Fruit fly (Drosophila melanogaster) whole organism, embryonic: ENCODE measurements around the gene CG31174.

Experiments used
- Asciz ChIP-seq: fragments of 200-800 bp; sonication (Bioruptor generic); optimal IDR thresholded peaks from 2 replicates; lab custom pipeline; 2017; ENCODE audit warnings: missing biosample characterization, mild to moderate bottlenecking, missing genetic modification characterization, missing genetic modification reagents
- BtbVII ChIP-seq: fragments of 200-800 bp; sonication (Bioruptor generic); optimal IDR thresholded peaks from 3 replicates; lab custom pipeline; 2017; ENCODE audit warnings: missing biosample characterization, mild to moderate bottlenecking, missing genetic modification characterization
- CG1024 ChIP-seq: fragments of 200-800 bp; sonication (Bioruptor generic); IDR thresholded peaks from 2 replicates; pipeline ENCODE4 v1.3.6; 2022; ENCODE audit warnings: missing biosample characterization, missing genetic modification characterization
- CG10267 ChIP-seq: fragments of 200-800 bp; sonication (Bioruptor generic); optimal IDR thresholded peaks from 2 replicates; lab custom pipeline; 2018; ENCODE audit warnings: missing biosample characterization, mild to moderate bottlenecking, missing genetic modification characterization, moderate library complexity
- CG10431 ChIP-seq: fragments of 200-800 bp; sonication (Bioruptor generic); optimal IDR thresholded peaks from 3 replicates; lab custom pipeline; 2018; ENCODE audit warnings: missing biosample characterization, mild to moderate bottlenecking, missing genetic modification characterization
- CG12219 ChIP-seq: fragments of 200-800 bp; sonication (Bioruptor generic); optimal IDR thresholded peaks from 3 replicates; lab custom pipeline; 2018; ENCODE audit warnings: missing biosample characterization, mild to moderate bottlenecking, missing genetic modification characterization
- CG15011 ChIP-seq: fragments of 200-800 bp; sonication (Bioruptor generic); optimal IDR thresholded peaks from 3 replicates; lab custom pipeline; 2018; ENCODE audit warnings: missing biosample characterization, mild to moderate bottlenecking, missing genetic modification characterization
- CG1529 ChIP-seq: fragments of 200-800 bp; sonication (Bioruptor generic); optimal IDR thresholded peaks from 3 replicates; lab custom pipeline; 2018; ENCODE audit warnings: missing biosample characterization, missing genetic modification characterization
- CG15696 ChIP-seq: fragments of 200-800 bp; sonication (Bioruptor generic); optimal IDR thresholded peaks from 2 replicates; lab custom pipeline; 2019; ENCODE audit warnings: missing biosample characterization, mild to moderate bottlenecking, missing genetic modification characterization, moderate library complexity
- CG16813 ChIP-seq: fragments of 200-800 bp; sonication (Bioruptor generic); IDR thresholded peaks from 3 replicates; pipeline ENCODE4 v1.3.6; 2022; ENCODE audit warnings: missing biosample characterization, missing genetic modification characterization; ENCODE audit not compliant: partially characterized antibody
- CG16863 ChIP-seq: fragments of 200-800 bp; sonication (Bioruptor generic); optimal IDR thresholded peaks from 3 replicates; lab custom pipeline; 2016; ENCODE audit warnings: missing biosample characterization, missing genetic modification characterization
- CG2129 ChIP-seq: fragments of 200-800 bp; sonication (Bioruptor generic); IDR thresholded peaks from 2 replicates; pipeline ENCODE4 v1.3.6; 2022; ENCODE audit warnings: missing biosample characterization, missing genetic modification characterization; ENCODE audit not compliant: partially characterized antibody
- CG2889 ChIP-seq: fragments of 200-800 bp; sonication (Bioruptor generic); IDR thresholded peaks from 3 replicates; pipeline ENCODE4 v1.3.6; 2022; ENCODE audit warnings: missing biosample characterization, missing genetic modification characterization
- CG32532 ChIP-seq: fragments of 200-800 bp; sonication (Bioruptor generic); IDR thresholded peaks from 2 replicates; pipeline ENCODE4 v1.3.6; 2022; ENCODE audit warnings: missing biosample characterization, missing genetic modification characterization
- CG3838 ChIP-seq: fragments of 200-800 bp; sonication (Bioruptor generic); optimal IDR thresholded peaks from 3 replicates; lab custom pipeline; 2016; ENCODE audit warnings: missing biosample characterization, missing genetic modification characterization
- CG4328 ChIP-seq: fragments of 200-800 bp; sonication (Bioruptor generic); optimal IDR thresholded peaks from 3 replicates; lab custom pipeline; 2017; ENCODE audit warnings: missing biosample characterization, missing genetic modification reagents, missing genetic modification characterization
- CG4730 ChIP-seq: fragments of 200-800 bp; sonication (Bioruptor generic); IDR thresholded peaks from 2 replicates; pipeline ENCODE4 v1.3.6; 2022; ENCODE audit warnings: missing biosample characterization, missing genetic modification characterization
- CG6683 ChIP-seq: fragments of 200-800 bp; sonication (Bioruptor generic); optimal IDR thresholded peaks from 2 replicates; lab custom pipeline; 2017; ENCODE audit warnings: missing biosample characterization, mild to moderate bottlenecking, missing genetic modification characterization, missing genetic modification reagents
- CG6765 ChIP-seq: fragments of 200-800 bp; sonication (Bioruptor generic); optimal IDR thresholded peaks from 3 replicates; lab custom pipeline; 2017; ENCODE audit warnings: missing biosample characterization, mild to moderate bottlenecking, missing genetic modification characterization
- CG6813 ChIP-seq: fragments of 200-800 bp; sonication (Bioruptor generic); optimal IDR thresholded peaks from 2 replicates; lab custom pipeline; 2017; ENCODE audit warnings: missing biosample characterization, missing genetic modification characterization, mild to moderate bottlenecking, moderate library complexity, missing genetic modification reagents
- CG7357 ChIP-seq: fragments of 200-800 bp; sonication (Bioruptor generic); IDR thresholded peaks from 3 replicates; pipeline ENCODE4 v1.3.6; 2022; ENCODE audit warnings: missing biosample characterization, missing genetic modification characterization
- Dfd ChIP-seq, 2 experiments: fragments of >200 bp; optimal IDR thresholded peaks; 2 replicates each; lab custom pipeline; 2017; ENCODE audit warnings: missing biosample characterization in 2 of 2, missing genetic modification characterization in 2 of 2
- Doc2 ChIP-seq: fragments of 200-800 bp; sonication (Bioruptor generic); IDR thresholded peaks from 2 replicates; pipeline ENCODE4 v1.3.6; 2022; ENCODE audit warnings: missing biosample characterization, missing genetic modification characterization
- Ets65A ChIP-seq: fragments of 200-800 bp; sonication (Bioruptor generic); peaks from one replicate; lab custom pipeline; 2016; ENCODE audit warnings: missing biosample characterization, missing genetic modification characterization
- Gsc ChIP-seq: fragments of 200-800 bp; sonication (Bioruptor generic); IDR thresholded peaks from 2 replicates; pipeline ENCODE4 v1.3.6; 2022; ENCODE audit warnings: missing biosample characterization, missing genetic modification characterization
- Hr3 ChIP-seq: fragments of 200-800 bp; sonication (Bioruptor generic); optimal IDR thresholded peaks from 3 replicates; lab custom pipeline; 2016; ENCODE audit warnings: missing biosample characterization, missing genetic modification characterization
- Hr39 ChIP-seq: fragments of >200 bp; optimal IDR thresholded peaks from 2 replicates; lab custom pipeline; 2017
- Hsf ChIP-seq: fragments of 200-800 bp; sonication (Bioruptor generic); optimal IDR thresholded peaks from 3 replicates; lab custom pipeline; 2016; ENCODE audit warnings: missing biosample characterization, missing genetic modification characterization
- Kr ChIP-seq: fragments of 200-800 bp; sonication (Bioruptor generic); optimal IDR thresholded peaks from 2 replicates; lab custom pipeline; 2017; ENCODE audit warnings: missing biosample characterization, mild to moderate bottlenecking, missing genetic modification characterization
- MESR4 ChIP-seq: fragments of 200-800 bp; sonication (Bioruptor generic); optimal IDR thresholded peaks from 2 replicates; lab custom pipeline; 2018; ENCODE audit warnings: missing biosample characterization, mild to moderate bottlenecking, missing genetic modification characterization, moderate library complexity
- bab2 ChIP-seq: fragments of 200-800 bp; sonication (Bioruptor generic); optimal IDR thresholded peaks from 2 replicates; lab custom pipeline; 2016; ENCODE audit warnings: missing biosample characterization, missing genetic modification characterization
- corto ChIP-seq: fragments of 200-800 bp; sonication (Bioruptor generic); optimal IDR thresholded peaks from 2 replicates; lab custom pipeline; 2016; ENCODE audit warnings: missing biosample characterization, mild to moderate bottlenecking, missing genetic modification characterization, moderate library complexity
- dimm ChIP-seq: fragments of 200-800 bp; sonication (Bioruptor generic); IDR thresholded peaks from 2 replicates; pipeline ENCODE4 v1.3.6; 2022; ENCODE audit warnings: missing biosample characterization, missing genetic modification characterization
- dm ChIP-seq: fragments of 200-800 bp; sonication (Bioruptor generic); optimal IDR thresholded peaks from 3 replicates; lab custom pipeline; 2016; ENCODE audit warnings: missing biosample characterization, missing genetic modification characterization
- emc ChIP-seq: fragments of 200-800 bp; sonication (Bioruptor generic); optimal IDR thresholded peaks from 2 replicates; lab custom pipeline; 2016; ENCODE audit warnings: missing biosample characterization, missing genetic modification characterization
- ewg ChIP-seq: fragments of 200-800 bp; sonication (Bioruptor generic); optimal IDR thresholded peaks from 3 replicates; lab custom pipeline; 2017; ENCODE audit warnings: mild to moderate bottlenecking, missing biosample characterization, missing genetic modification reagents, missing genetic modification characterization
- gt ChIP-seq: fragments of 200-800 bp; sonication (Bioruptor generic); IDR thresholded peaks from 2 replicates; pipeline ENCODE4 v1.3.6; 2022; ENCODE audit warnings: missing biosample characterization, missing genetic modification characterization
- hb ChIP-seq: fragments of 200-800 bp; sonication (Bioruptor generic); IDR thresholded peaks from 3 replicates; pipeline ENCODE4 v1.3.6; 2022; ENCODE audit warnings: missing biosample characterization, missing genetic modification characterization; ENCODE audit not compliant: partially characterized antibody
- insv ChIP-seq, 2 experiments: fragments of 200-800 bp; sonication (Bioruptor generic); optimal IDR thresholded peaks; 3 replicates each; lab custom pipeline; 2016 to 2018; ENCODE audit warnings: missing biosample characterization in 2 of 2, missing genetic modification characterization in 2 of 2
- lilli ChIP-seq: fragments of 200-800 bp; sonication (Bioruptor generic); optimal IDR thresholded peaks from 3 replicates; lab custom pipeline; 2016; ENCODE audit warnings: missing biosample characterization, missing genetic modification characterization
- nau ChIP-seq: fragments of 200-800 bp; sonication (Bioruptor generic); optimal IDR thresholded peaks from 3 replicates; lab custom pipeline; 2017; ENCODE audit warnings: missing biosample characterization, mild to moderate bottlenecking, missing genetic modification characterization, missing genetic modification reagents
- otp ChIP-seq: fragments of 200-800 bp; sonication (Bioruptor generic); IDR thresholded peaks from 3 replicates; pipeline ENCODE4, ENCODE4 v1.3.6; 2022; ENCODE audit warnings: missing biosample characterization, missing genetic modification characterization
- p53 ChIP-seq: fragments of 200-800 bp; sonication (Bioruptor generic); optimal IDR thresholded peaks from 2 replicates; lab custom pipeline; 2016; ENCODE audit warnings: missing biosample characterization, missing genetic modification characterization
- prd ChIP-seq, 3 experiments: fragments of >200 bp in 2 of 3; fragments of 200-800 bp in 1 of 3; sonication (Bioruptor generic) in 1 of 3; optimal IDR thresholded peaks in 2 of 3; IDR thresholded peaks in 1 of 3; 2 replicates in 2 of 3; 3 replicates in 1 of 3; pipeline versions ENCODE4 v1.3.6 to Lab custom; 2017 to 2022; ENCODE audit warnings: missing biosample characterization in 1 of 3, missing genetic modification characterization in 1 of 3
- rib ChIP-seq: fragments of 200-800 bp; sonication (Bioruptor generic); IDR thresholded peaks from 2 replicates; pipeline ENCODE4 v1.3.6; 2022; ENCODE audit warnings: missing biosample characterization, missing genetic modification characterization
- sens-2 ChIP-seq: fragments of 200-800 bp; sonication (Bioruptor generic); IDR thresholded peaks from 2 replicates; pipeline ENCODE4 v1.3.6; 2022; ENCODE audit warnings: missing biosample characterization, missing genetic modification characterization
- sim ChIP-seq: fragments of 200-800 bp; sonication (Bioruptor generic); IDR thresholded peaks from 2 replicates; pipeline ENCODE4 v1.3.6; 2022; ENCODE audit warnings: missing biosample characterization, missing genetic modification characterization
- tgo ChIP-seq: fragments of 200-800 bp; sonication (Bioruptor generic); IDR thresholded peaks from 3 replicates; pipeline ENCODE4 v1.3.6; 2022; ENCODE audit warnings: missing biosample characterization, missing genetic modification characterization
- tin ChIP-seq: fragments of 200-800 bp; sonication (Bioruptor generic); optimal IDR thresholded peaks from 3 replicates; lab custom pipeline; 2016; ENCODE audit warnings: missing biosample characterization, missing genetic modification characterization

Gene CG31174

DNA sequence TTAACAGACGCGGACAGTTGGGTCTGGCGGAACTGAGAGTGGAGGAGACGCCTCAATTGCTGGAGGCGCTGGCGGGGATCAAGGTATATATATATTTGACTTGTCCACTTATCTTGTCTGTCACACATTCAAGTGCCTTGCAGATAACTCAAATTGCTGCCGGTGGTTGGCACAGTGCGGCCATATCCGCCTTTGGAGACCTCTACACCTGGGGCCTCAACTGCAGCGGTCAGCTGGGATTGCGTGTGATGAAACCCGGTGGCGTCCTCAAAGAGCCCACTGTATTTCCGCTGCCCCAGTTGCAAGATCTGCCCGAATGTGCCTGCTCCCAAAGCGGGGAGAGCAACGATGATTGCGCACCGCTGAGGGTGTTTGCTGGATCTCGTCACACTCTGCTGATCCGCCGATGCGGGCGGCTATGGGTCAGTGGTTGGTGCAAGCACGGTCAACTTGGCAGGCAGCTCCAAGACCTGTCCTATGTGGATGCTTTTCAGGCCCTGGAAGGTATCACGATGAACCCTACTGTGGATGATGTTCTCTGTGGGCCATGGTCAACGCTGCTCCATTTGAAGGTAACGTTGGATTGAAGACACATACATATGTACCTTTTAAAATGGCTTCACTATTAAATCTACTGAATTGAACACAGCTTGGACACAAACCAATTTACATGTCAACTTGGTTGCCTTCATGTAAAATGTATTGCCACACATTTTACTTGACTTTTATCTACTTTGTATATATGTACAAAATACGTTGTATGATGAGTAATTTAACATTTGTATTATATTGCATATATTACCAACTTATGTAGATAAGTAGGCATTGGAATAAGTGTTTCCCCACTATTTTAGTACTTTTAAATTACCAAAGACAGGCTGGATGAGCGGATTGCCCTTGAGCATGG, 19.6 kb upstream of the CG31174 start, which contains the start of gene CG43844 (continued):
- TF ChIP-seq Kr: no peak
- no peak for TF ChIP-seq lilli (GFP tag; lab: Kevin White, UChicago)
- TF ChIP-seq ewg (GFP tag; lab: Kevin White, UChicago): no peak
- TF ChIP-seq gt (GFP tag; lab: Robert Waterston, UW): no peak
- TF ChIP-seq Gsc: no peak
- TF ChIP-seq prd (optimal IDR thresholded peaks at IDR 0.05; lab: Kevin White, UChicago): no peak
- TF ChIP-seq prd (GFP tag; IDR thresholded peaks at IDR 0.05; lab: Robert Waterston, UW): no peak
- no peak for TF ChIP-seq BtbVII (GFP tag; lab: Kevin White, UChicago)
- TF ChIP-seq corto (GFP tag; lab: Kevin White, UChicago): no peak
- TF ChIP-seq insv (GFP tag; optimal IDR thresholded peaks at IDR 0.05; lab: Kevin White, UChicago): no peak
- TF ChIP-seq bab2 (GFP tag; lab: Kevin White, UChicago): no peak
- no peak for TF ChIP-seq Hr39
- TF ChIP-seq CG4730 (GFP tag; lab: Robert Waterston, UW): no peak
- TF ChIP-seq CG15696 (tag; lab: Kevin White, UChicago): no peak
- TF ChIP-seq emc (GFP tag; lab: Kevin White, UChicago): no peak
- TF ChIP-seq CG2129 (GFP tag; lab: Robert Waterston, UW): no peak
- no peak for TF ChIP-seq otp (GFP tag; lab: Robert Waterston, UW)
- 0 out of 2 replicates have a peak, but pooled peaks have one; percentile 4 for TF ChIP-seq CG32532
- TF ChIP-seq CG6683 (GFP tag; lab: Kevin White, UChicago): no peak
- no peak for TF ChIP-seq CG12219 (GFP tag; lab: Kevin White, UChicago)
- no peak for TF ChIP-seq dimm (GFP tag; lab: Robert Waterston, UW)
- TF ChIP-seq Hr3 (GFP tag; lab: Kevin White, UChicago): no peak
- TF ChIP-seq CG10431 (GFP tag; lab: Kevin White, UChicago): no peak
- TF ChIP-seq p53: no peak
- TF ChIP-seq CG2889 (GFP tag; lab: Robert Waterston, UW): no peak
- TF ChIP-seq CG3838: no peak
- no peak for TF ChIP-seq Dfd (GFP tag; optimal IDR thresholded peaks at IDR 0.05; lab: Kevin White, UChicago)
- TF ChIP-seq Asciz (GFP tag; lab: Kevin White, UChicago): no peak
- TF ChIP-seq CG16863 (GFP tag; lab: Kevin White, UChicago): no peak
- TF ChIP-seq CG4328 (GFP tag; lab: Kevin White, UChicago): no peak
- no peak for TF ChIP-seq tgo
- no peak for TF ChIP-seq CG6813 (GFP tag; lab: Kevin White, UChicago)
- no peak for TF ChIP-seq nau (GFP tag; lab: Kevin White, UChicago)
- TF ChIP-seq CG6765 (GFP tag; lab: Kevin White, UChicago): no peak
- TF ChIP-seq dm (GFP tag; lab: Kevin White, UChicago): no peak
- peak; percentile 64; the same call in 1 of the 3 replicates for TF ChIP-seq hb (GFP tag; lab: Robert Waterston, UW)
- no peak for TF ChIP-seq tin (GFP tag; lab: Kevin White, UChicago)
- no peak for TF ChIP-seq CG1024 (GFP tag; lab: Robert Waterston, UW)
- no peak for TF ChIP-seq CG15011
- no peak for TF ChIP-seq sens-2 (GFP tag; lab: Robert Waterston, UW)
- no peak for TF ChIP-seq Doc2
- TF ChIP-seq Ets65A: peak; percentile 60
- TF ChIP-seq Hsf (GFP tag; lab: Kevin White, UChicago): no peak
- TF ChIP-seq sim (GFP tag; lab: Robert Waterston, UW): no peak
- TF ChIP-seq CG1529: no peak
- no peak for TF ChIP-seq rib (GFP tag; lab: Robert Waterston, UW)
- peak; percentile 71 for TF ChIP-seq CG16813 (GFP tag; lab: Robert Waterston, UW)
- peak; percentile 19 for TF ChIP-seq CG10267 (tag; lab: Kevin White, UChicago)
- no peak for TF ChIP-seq MESR4 (GFP tag; lab: Kevin White, UChicago)
- no peak for TF ChIP-seq CG7357 (GFP tag; lab: Robert Waterston, UW)
